Worm (Caenorhabditis elegans) whole organism, L4 larva: Measurements from ENCODE around the gene srh-180.

Experiments used
- F10B5.3 ChIP-seq: sonication (generic microtip); optimal IDR thresholded peaks from 2 replicates; lab custom pipeline; 2016; ENCODE audit warnings: mild to moderate bottlenecking, missing genetic modification characterization, missing compliant biosample characterization
- F49E8.2 ChIP-seq: sonication (generic microtip); optimal IDR thresholded peaks from 2 replicates; lab custom pipeline; 2016; ENCODE audit warnings: missing compliant biosample characterization, mild to moderate bottlenecking, missing genetic modification characterization, borderline replicate concordance
- T20F7.1 ChIP-seq: fragments of 200-800 bp; sonication (Bioruptor generic); optimal IDR thresholded peaks from 2 replicates; lab custom pipeline; 2018; ENCODE audit warnings: mild to moderate bottlenecking, missing genetic modification characterization, missing compliant biosample characterization
- nhr-76 ChIP-seq: fragments of 150-350 bp; optimal IDR thresholded peaks from 2 replicates; lab custom pipeline; 2014; ENCODE audit warnings: missing biosample characterization, missing genetic modification characterization
- zag-1 ChIP-seq: fragments of 150-350 bp; optimal IDR thresholded peaks from 2 replicates; lab custom pipeline; 2014; ENCODE audit warnings: missing biosample characterization, missing genetic modification characterization
- zfp-3 ChIP-seq: fragments of 200-800 bp; sonication (Bioruptor generic); conservative IDR thresholded peaks from 2 replicates; pipeline ENCODE4 v1.3.6; 2022; ENCODE audit warnings: missing genetic modification reagents, missing genetic modification characterization, missing compliant biosample characterization

- TF ChIP-seq F49E8.2 (tag; lab: Kevin White, UChicago) (no peak), zfp-3 (GFP tag; lab: Robert Waterston, UW) (no peak), nhr-76 (tag; lab: Kevin White, UChicago) (no peak), zag-1 (tag; lab: Kevin White, UChicago) (no peak), F10B5.3 (tag; lab: Kevin White, UChicago) (no peak), T20F7.1 (GFP tag; lab: Kevin White, UChicago) (no peak)
These were observed 10.1 kb upstream of the srh-180 start, which contains the start of gene srxa-7 for ce11 chrV:16307253-16307652.
